Fruit fly (Drosophila melanogaster): ENCODE data around the gene CG17493.

Gene CG17493

DNA sequence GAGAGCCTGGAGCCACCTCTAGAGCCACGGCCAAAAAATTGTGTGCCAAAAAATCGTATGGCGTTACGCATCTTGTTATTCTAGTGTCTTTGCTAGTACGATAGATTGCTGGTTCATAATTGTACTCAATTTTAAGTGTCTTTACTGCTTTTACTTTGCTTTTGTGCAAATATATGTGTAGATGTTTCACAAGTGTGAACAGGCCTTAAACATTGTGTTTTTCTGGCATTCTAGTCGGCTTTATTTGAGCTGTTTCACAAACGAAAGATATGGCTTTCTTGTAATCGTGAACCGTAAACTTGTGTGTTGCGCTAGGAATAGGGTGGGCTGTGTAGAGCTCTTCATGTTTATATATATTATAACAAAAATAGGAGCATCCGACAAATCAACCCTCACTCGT is at the start of gene CG17493:
Gene CG17493 (plus strand): TSS at position 25 of the 400 bp plus-strand sequence.
- TF ChIP-seq pan (optimal IDR thresholded peaks at IDR 0.05) = no peak
- TF ChIP-seq Dll (optimal IDR thresholded peaks at IDR 0.05) = no peak
- no peak for TF ChIP-seq EcR (GFP tag; optimal IDR thresholded peaks at IDR 0.05)
- no peak for TF ChIP-seq CG8478 (optimal IDR thresholded peaks at IDR 0.05)
- TF ChIP-seq psq (optimal IDR thresholded peaks at IDR 0.05) = no peak
- no peak for TF ChIP-seq usp (GFP tag; optimal IDR thresholded peaks at IDR 0.05)

DNA sequence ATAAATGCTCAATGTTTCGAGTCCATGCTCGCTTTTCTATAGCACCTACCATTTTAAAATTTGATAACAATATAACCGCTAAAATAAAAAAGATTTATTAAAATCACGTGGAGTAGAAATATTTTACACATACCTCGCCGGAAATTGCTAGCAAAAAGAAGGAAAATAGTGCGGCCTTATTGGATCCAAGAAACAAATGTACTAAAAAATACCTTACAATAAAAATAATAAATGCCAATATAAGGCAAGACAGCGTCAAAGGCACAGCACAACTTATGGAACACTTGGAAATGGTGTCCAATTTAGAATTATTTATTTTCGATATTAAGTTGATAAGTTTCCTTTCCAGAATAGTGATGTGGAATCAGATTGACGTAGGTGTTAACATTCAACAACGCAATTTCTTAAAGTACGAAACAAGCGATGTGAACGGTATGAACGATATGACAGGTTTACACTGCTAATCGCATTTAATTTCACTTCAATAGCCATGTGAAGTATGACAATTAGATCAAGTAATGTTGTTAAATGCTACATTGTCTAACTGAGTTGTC is 13.3 kb upstream of the CG17493 start, which contains the start of gene RpL5:
Gene RpL5 (minus strand): TSS at position 397 of the 554 bp plus-strand sequence.
- TF ChIP-seq Dll (optimal IDR thresholded peaks at IDR 0.05) = no peak
- no peak for TF ChIP-seq CG8478 (optimal IDR thresholded peaks at IDR 0.05)
- no peak for TF ChIP-seq psq (optimal IDR thresholded peaks at IDR 0.05)
- no peak for TF ChIP-seq usp (GFP tag; optimal IDR thresholded peaks at IDR 0.05)
- TF ChIP-seq EcR (GFP tag; optimal IDR thresholded peaks at IDR 0.05) = no peak
- TF ChIP-seq pan (optimal IDR thresholded peaks at IDR 0.05) = no peak

DNA sequence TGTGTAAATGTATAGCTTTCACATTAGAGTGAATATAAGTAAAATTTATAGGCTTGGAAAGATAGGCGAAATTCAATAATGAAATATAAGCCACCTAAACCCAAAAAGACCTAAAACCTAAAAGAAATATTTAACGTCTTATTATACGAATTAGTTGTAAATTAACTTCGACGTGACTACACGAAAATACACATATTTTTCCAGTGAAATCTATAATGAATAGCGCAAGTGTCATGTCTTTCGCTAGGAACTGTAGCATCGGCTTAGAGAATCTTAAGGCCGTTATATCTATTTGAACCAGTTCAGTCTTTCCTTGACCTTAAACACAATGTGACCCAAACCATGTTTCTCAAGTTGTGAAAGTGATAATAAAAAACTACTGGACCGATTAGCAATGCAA is 12.5 kb upstream of the CG17493 start, which contains the start of gene CG17490:
Gene CG17490 (plus strand): TSS at position 301 of the 400 bp plus-strand sequence.
- TF ChIP-seq Dll (optimal IDR thresholded peaks at IDR 0.05) (no peak), usp (GFP tag; optimal IDR thresholded peaks at IDR 0.05) (no peak), psq (optimal IDR thresholded peaks at IDR 0.05) (no peak), CG8478 (optimal IDR thresholded peaks at IDR 0.05) (no peak), EcR (GFP tag; optimal IDR thresholded peaks at IDR 0.05) (no peak), pan (optimal IDR thresholded peaks at IDR 0.05) (no peak)

DNA sequence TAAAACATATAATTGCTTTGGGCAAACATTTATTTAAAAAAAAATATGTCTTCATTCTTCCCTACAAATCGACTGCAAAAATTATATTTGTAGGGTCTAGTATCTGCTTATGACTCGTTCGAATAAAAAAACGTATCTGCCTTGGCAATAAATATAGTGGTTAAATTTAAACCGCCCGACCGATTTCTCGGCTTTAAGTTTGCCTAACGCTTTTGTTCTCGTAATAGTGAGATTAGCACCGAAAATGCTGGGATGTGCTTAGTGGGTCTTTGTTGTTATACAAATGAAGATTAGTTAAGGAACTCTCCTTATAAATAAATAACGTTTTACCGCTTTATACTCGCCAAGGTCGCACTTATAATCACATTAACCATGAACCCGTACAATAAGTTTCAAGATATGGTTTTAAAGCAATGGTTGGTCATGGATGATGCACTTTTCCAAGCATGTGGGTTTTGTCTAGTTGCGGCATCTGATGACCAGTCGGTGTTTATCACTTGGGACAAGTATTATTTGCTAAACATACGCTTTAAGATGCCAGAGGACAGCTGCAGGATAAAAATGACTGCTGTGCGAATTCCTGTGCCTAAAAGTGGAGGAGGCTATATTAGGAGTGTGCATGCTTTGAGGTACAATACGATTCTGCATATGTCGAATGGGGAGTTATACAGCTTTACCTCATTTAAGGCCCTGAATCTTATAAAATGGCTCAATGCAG is 11.8 kb upstream of the CG17493 start:
- no peak for TF ChIP-seq pan (optimal IDR thresholded peaks at IDR 0.05)
- TF ChIP-seq Dll (optimal IDR thresholded peaks at IDR 0.05) = no peak
- TF ChIP-seq EcR (GFP tag; optimal IDR thresholded peaks at IDR 0.05) = no peak
- no peak for TF ChIP-seq usp (GFP tag; optimal IDR thresholded peaks at IDR 0.05)
- no peak for TF ChIP-seq CG8478 (optimal IDR thresholded peaks at IDR 0.05)
- TF ChIP-seq psq (optimal IDR thresholded peaks at IDR 0.05) = no peak

DNA sequence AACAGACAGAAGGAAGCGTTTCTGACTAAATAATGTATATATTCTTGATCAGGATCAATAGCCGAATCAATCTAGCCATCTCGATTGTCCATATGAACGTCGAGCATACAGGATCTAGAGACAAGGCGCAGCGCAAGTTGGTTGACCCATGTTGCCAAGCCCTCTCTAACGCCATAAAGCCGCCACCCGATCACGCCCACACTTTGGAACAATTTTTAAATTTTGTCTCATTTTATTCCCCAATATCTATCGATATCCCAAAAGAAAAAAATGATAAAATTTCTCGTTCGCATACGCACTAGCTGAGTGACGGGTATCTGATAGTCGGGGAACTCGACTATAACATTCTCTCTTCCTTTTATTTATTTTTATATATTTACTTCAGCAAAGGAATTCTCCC is 16.4 kb downstream of the CG17493 start:
- TF ChIP-seq usp (GFP tag; optimal IDR thresholded peaks at IDR 0.05) = no peak
- TF ChIP-seq psq (optimal IDR thresholded peaks at IDR 0.05) = no peak
- no peak for TF ChIP-seq pan (optimal IDR thresholded peaks at IDR 0.05)
- TF ChIP-seq CG8478 (optimal IDR thresholded peaks at IDR 0.05) = no peak
- no peak for TF ChIP-seq Dll (optimal IDR thresholded peaks at IDR 0.05)
- TF ChIP-seq EcR (GFP tag; optimal IDR thresholded peaks at IDR 0.05) = no peak

DNA sequence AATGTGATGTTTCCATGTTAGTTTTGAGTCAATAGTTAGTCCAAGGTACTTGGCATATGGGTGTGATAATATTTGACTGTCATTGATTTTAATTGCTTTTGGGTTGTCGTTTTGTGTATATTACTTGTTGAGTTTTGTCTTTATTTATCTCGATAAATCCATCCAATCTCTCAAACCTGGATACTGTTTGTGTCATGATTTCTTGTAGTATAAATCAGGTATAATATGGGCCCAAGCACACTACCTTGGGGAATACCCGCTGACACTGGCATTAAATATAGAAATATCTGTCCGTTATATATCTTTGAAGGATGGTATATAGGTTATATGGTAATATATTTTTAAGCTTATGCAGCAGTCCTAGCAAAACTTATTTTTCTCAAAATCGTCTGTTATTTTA is 17.6 kb downstream of the CG17493 start:
- TF ChIP-seq EcR (GFP tag; optimal IDR thresholded peaks at IDR 0.05) (no peak), usp (GFP tag; optimal IDR thresholded peaks at IDR 0.05) (no peak), pan (optimal IDR thresholded peaks at IDR 0.05) (no peak), CG8478 (optimal IDR thresholded peaks at IDR 0.05) (no peak), Dll (optimal IDR thresholded peaks at IDR 0.05) (no peak), psq (optimal IDR thresholded peaks at IDR 0.05) (no peak)

DNA sequence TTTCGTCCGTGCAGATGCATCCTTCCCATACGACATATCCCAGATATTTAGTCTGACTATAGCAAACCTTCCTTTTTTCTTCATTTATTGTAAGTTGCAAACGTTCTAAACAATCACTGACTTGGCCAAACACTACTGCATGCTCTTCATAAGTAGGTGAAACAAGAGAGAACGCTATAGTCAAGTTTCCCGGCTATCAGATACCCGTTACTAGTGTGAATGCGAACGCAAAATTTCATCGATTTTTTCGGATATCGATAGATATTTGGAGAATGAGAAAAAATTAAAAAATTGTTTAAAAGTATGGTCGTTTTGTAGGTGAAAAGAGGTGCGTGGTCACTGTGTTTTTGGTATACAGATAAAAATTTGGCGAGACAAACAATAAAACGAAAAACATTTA is 19.7 kb downstream of the CG17493 start:
- TF ChIP-seq CG8478 (optimal IDR thresholded peaks at IDR 0.05) (no peak), Dll (optimal IDR thresholded peaks at IDR 0.05) (no peak), EcR (GFP tag; optimal IDR thresholded peaks at IDR 0.05) (no peak), usp (GFP tag; optimal IDR thresholded peaks at IDR 0.05) (no peak), pan (optimal IDR thresholded peaks at IDR 0.05) (no peak), psq (optimal IDR thresholded peaks at IDR 0.05) (no peak)

DNA sequence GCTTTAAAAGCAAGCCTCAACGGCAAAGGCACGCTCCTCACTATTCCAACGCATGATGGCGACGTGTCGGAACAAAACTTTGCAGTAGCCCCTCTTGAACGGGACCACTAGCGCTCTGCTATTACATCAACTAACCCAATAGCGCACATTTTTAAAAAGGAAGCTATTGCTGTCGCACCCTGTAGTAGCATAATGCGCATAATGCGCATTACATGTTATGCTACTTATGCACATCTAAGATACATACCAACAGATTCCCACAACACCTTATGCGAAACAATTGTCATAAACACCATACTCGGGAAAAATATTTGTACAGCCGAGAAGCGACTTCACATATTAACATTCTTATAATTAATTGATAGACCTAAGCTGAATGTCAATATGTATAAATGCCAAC is 20.2 kb downstream of the CG17493 start:
- no peak for TF ChIP-seq CG8478 (optimal IDR thresholded peaks at IDR 0.05)
- no peak for TF ChIP-seq psq (optimal IDR thresholded peaks at IDR 0.05)
- TF ChIP-seq pan (optimal IDR thresholded peaks at IDR 0.05) = no peak

DNA sequence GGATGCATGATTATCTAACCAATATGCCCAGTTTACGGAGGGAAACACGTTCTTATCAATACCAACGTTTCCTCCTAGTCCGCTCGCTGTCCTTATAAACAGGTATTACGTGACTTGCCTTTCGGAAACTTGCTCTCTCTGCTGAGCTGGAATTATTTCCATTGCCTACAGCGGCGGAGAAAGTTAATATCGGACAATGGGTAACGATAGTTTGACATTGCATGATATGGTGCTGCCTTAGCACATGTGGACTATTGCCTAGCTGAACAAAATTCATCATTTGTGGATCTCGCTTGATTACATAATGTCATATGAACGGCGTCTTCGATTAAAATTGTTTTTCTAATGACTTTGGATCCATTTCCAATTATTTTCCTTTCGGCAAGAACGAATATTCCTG is 24.4 kb downstream of the CG17493 start:
- TF ChIP-seq psq (optimal IDR thresholded peaks at IDR 0.05) = no peak
- TF ChIP-seq usp (GFP tag; optimal IDR thresholded peaks at IDR 0.05) = no peak
- TF ChIP-seq EcR (GFP tag; optimal IDR thresholded peaks at IDR 0.05) = no peak
- TF ChIP-seq Dll (optimal IDR thresholded peaks at IDR 0.05) = no peak
- no peak for TF ChIP-seq CG8478 (optimal IDR thresholded peaks at IDR 0.05)
- TF ChIP-seq pan (optimal IDR thresholded peaks at IDR 0.05) = no peak

DNA sequence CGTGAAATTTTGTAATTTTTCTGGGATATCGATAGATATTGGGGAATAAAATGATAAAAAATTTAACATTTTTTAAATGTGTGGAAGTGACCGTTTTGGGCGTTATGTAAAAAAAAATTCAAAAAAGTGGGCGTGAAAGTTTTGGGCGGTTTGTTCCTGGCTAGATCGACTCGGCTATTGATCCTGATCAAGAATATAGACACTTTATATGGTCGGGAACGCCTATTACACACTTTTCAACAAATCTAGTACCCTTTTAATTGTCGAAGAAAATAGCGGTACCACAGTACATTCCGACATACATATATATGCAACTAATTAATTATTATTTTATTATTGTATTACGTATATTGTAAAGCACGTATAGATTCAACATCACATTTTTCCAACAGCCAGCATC is 25.5 kb downstream of the CG17493 start:
- TF ChIP-seq EcR (GFP tag; optimal IDR thresholded peaks at IDR 0.05) = no peak
- TF ChIP-seq usp (GFP tag; optimal IDR thresholded peaks at IDR 0.05) = no peak
- no peak for TF ChIP-seq Dll (optimal IDR thresholded peaks at IDR 0.05)
- no peak for TF ChIP-seq pan (optimal IDR thresholded peaks at IDR 0.05)
- no peak for TF ChIP-seq psq (optimal IDR thresholded peaks at IDR 0.05)
- TF ChIP-seq CG8478 (optimal IDR thresholded peaks at IDR 0.05) = no peak

DNA sequence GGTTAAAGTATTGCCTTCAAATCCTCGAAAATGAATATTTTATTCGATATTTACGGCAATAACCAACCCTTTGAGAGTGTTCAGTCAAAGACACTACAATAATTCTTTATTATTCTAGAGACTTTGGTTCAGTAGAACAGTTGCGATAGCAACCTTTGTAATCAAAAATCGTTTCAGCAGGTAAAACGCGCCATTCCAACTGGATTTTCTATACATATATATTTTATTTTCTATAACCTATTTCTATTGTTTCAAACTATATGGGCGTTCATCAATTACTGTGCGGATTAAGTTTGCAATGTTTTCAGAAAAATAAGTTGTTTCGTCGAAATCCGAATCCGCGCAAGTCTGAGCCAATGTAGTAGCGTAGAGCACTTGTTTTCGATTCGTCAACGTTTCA is 28.0 kb downstream of the CG17493 start:
- no peak for TF ChIP-seq EcR (GFP tag; optimal IDR thresholded peaks at IDR 0.05)
- no peak for TF ChIP-seq psq (optimal IDR thresholded peaks at IDR 0.05)
- TF ChIP-seq CG8478 (optimal IDR thresholded peaks at IDR 0.05) = no peak
- TF ChIP-seq Dll (optimal IDR thresholded peaks at IDR 0.05) = no peak
- no peak for TF ChIP-seq usp (GFP tag; optimal IDR thresholded peaks at IDR 0.05)
- no peak for TF ChIP-seq pan (optimal IDR thresholded peaks at IDR 0.05)

DNA sequence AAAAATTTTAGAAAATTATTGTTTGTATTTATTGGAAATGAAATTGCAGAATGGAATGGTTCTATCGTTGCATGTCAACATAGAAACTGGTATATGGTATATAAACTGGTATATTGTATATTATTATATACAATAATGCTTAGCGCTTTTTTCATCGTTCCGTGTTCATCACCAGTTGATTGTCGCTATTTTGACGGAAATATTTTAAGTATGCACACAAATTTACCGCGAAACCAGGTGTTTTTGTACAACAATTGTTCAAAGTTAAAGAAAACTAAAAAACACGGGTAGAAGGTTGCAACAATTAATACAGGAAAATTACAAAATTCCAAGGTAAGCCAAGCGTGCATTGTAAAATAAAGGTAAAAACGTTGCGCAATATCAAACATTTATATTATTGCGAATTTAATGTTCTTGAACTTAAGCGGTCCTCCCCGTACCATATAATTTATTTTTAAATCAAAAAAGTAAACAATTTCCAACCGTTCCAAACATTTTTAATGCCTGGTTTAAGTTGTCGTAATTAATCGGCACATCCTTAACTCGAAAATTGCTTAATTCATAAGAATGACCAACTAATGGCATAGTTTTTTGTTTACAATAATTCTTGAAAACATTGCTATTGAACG is 29.2 kb downstream of the CG17493 start, which contains the start of gene Slmap:
Gene Slmap (plus strand): TSS at position 153 of the 629 bp plus-strand sequence.
- TF ChIP-seq CG8478 (optimal IDR thresholded peaks at IDR 0.05) (no peak), psq (optimal IDR thresholded peaks at IDR 0.05) (no peak), usp (GFP tag; optimal IDR thresholded peaks at IDR 0.05) (no peak), EcR (GFP tag; optimal IDR thresholded peaks at IDR 0.05) (no peak), Dll (optimal IDR thresholded peaks at IDR 0.05) (no peak), pan (optimal IDR thresholded peaks at IDR 0.05) (no peak)

All from whole organism.